Worm (Caenorhabditis elegans): ENCODE measurements around the gene str-90.
A peak's percentile ranks its signal among the peaks of the same experiment; 100 is the strongest.

str-90 gene

DNA sequence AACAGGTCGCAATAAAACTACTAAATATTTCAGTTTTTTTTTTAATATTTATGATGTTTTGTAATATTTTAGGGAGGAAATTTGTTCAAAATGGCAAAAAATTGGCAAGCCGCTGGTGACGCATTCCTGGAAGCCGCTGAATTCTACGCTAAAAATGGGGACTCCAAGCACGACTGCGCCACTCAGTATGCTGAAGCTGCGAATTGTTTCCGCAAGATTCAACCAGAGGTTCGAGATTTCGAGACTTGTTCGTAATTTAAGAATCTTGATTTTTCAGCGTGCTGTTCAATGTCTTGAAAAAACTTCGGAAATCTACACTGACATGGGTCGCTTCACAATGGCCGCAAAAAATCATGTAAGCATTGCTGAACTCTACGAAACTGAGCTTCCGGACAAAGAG, 28.6 kb downstream of the str-90 start:
- no peak for TF ChIP-seq madf-3 (GFP tag; IDR thresholded peaks at IDR 0.05)
- TF ChIP-seq ztf-26 (tag; optimal IDR thresholded peaks at IDR 0.05), result no peak
- no peak for TF ChIP-seq nhr-120 (GFP tag; IDR thresholded peaks at IDR 0.05)
- TF ChIP-seq pbrm-1 (GFP tag; IDR thresholded peaks at IDR 0.05), result no peak
- no peak for TF ChIP-seq bed-1 (GFP tag; IDR thresholded peaks at IDR 0.05)
- no peak for TF ChIP-seq B0035.1 (tag; optimal IDR thresholded peaks at IDR 0.05)
- TF ChIP-seq ama-1 (optimal IDR thresholded peaks at IDR 0.05), result no peak
- TF ChIP-seq ama-1 (GFP tag; optimal IDR thresholded peaks at IDR 0.05), result no peak
- TF ChIP-seq mes-4 (tag; optimal IDR thresholded peaks at IDR 0.05), result no peak
- TF ChIP-seq nfyb-1 (GFP tag; IDR thresholded peaks at IDR 0.05), result 0 out of 2 replicates have a peak, but pooled peaks have one; percentile 48
- TF ChIP-seq snpc-4 (GFP tag; optimal IDR thresholded peaks at IDR 0.05), result no peak
- TF ChIP-seq snpc-4 (tag; optimal IDR thresholded peaks at IDR 0.05), result peak in 1 of 4 experiments; percentile 5
- no peak for TF ChIP-seq gei-17 (GFP tag; optimal IDR thresholded peaks at IDR 0.05)
- no peak for TF ChIP-seq hlh-12 (tag; optimal IDR thresholded peaks at IDR 0.05)
- no peak for TF ChIP-seq cebp-1 (GFP tag; IDR thresholded peaks at IDR 0.05)
- peak; percentile 9 for TF ChIP-seq cebp-1 (tag; optimal IDR thresholded peaks at IDR 0.05)
- TF ChIP-seq rcor-1 (GFP tag; IDR thresholded peaks at IDR 0.05), result no peak
- no peak for TF ChIP-seq lsl-1 (GFP tag; optimal IDR thresholded peaks at IDR 0.05)
- no peak for TF ChIP-seq repo-1 (tag; optimal IDR thresholded peaks at IDR 0.05)
- no peak for TF ChIP-seq lin-54 (GFP tag; optimal IDR thresholded peaks at IDR 0.05)
- TF ChIP-seq snpc-1.3 (tag; optimal IDR thresholded peaks at IDR 0.05; ENCODE audit: insufficient read depth), result no peak
- no peak for TF ChIP-seq sdz-38 (tag; optimal IDR thresholded peaks at IDR 0.05)
- no peak for TF ChIP-seq T26A5.8 (tag; optimal IDR thresholded peaks at IDR 0.05)
- 0 out of 2 replicates have a peak, but pooled peaks have one; percentile 3 for TF ChIP-seq hmg-1.2 (GFP tag; IDR thresholded peaks at IDR 0.05)
- TF ChIP-seq athp-1 (tag; optimal IDR thresholded peaks at IDR 0.05), result no peak
- TF ChIP-seq akir-1 (GFP tag; optimal IDR thresholded peaks at IDR 0.05), result no peak
- no peak for TF ChIP-seq hmg-20 (GFP tag; IDR thresholded peaks at IDR 0.05)
- TF ChIP-seq ekl-4 (GFP tag; IDR thresholded peaks at IDR 0.05), result no peak
- no peak for TF ChIP-seq let-526 (GFP tag; IDR thresholded peaks at IDR 0.05)
- no peak for TF ChIP-seq ceh-91 (GFP tag; IDR thresholded peaks at IDR 0.05)
- TF ChIP-seq attf-6 (GFP tag; IDR thresholded peaks at IDR 0.05), result 0 out of 2 replicates have a peak, but pooled peaks have one; percentile 33
- no peak for TF ChIP-seq tlf-1 (GFP tag; optimal IDR thresholded peaks at IDR 0.05)
- TF ChIP-seq pha-4 (tag; optimal IDR thresholded peaks at IDR 0.05), result no peak
- no peak for TF ChIP-seq aptf-3 (GFP tag; IDR thresholded peaks at IDR 0.05)
- TF ChIP-seq B0336.3 (GFP tag; IDR thresholded peaks at IDR 0.05), result peak; percentile 56; the same call in 1 of the 2 replicates
- TF ChIP-seq hsf-1 (GFP tag; IDR thresholded peaks at IDR 0.05), result 0 out of 2 replicates have a peak, but pooled peaks have one; percentile 57
- 0 out of 2 replicates have a peak, but pooled peaks have one; percentile 40 for TF ChIP-seq lin-26 (GFP tag; IDR thresholded peaks at IDR 0.05)

DNA sequence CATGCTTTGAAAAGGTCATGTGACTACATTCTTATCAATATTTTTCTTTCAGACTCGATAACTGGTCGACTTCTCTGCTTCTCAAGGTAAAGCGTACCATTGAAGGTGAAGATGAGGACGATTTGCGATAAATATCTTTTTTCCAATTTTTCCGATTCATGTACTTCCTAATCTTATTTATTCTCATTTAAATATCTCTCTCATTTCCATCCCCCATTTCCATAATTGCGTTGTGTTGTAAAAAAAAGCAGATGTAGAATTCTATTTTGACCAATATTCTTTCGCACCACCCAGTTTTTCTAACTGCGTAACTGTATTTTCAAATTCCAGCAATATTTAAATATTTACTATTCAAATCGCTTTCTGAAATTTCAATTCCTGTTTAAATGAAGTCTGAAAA, 29.9 kb downstream of the str-90 start, which contains the start of gene D1014.4:
Gene D1014.4, plus strand, starts transcription at position 301 of the 400 bp plus-strand sequence.
- no peak for TF ChIP-seq Y53F4B.3 (GFP tag; IDR thresholded peaks at IDR 0.05)
- TF ChIP-seq nhr-80 (tag; optimal IDR thresholded peaks at IDR 0.05), result peak; percentile 14

DNA sequence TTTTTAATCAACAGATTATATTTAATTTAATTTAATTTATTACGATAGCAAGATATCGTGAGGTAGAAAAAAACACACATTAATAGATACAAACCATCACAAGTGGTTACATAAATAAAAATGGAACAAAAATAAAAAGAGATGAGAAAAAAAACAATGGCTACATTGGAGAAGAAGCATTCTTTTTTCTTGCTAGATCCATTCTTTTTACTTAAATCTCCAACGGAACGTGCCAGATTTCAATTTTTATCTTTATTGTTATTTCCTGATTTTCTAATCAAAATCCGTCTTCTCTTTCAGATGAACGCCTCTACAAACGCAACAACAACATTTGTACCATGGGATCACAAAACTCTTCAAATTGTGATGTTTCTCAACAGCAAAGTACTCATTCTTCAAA, 40.5 kb downstream of the str-90 start, which contains the start of gene D1014.2:
Gene D1014.2, plus strand, starts transcription at position 301 of the 400 bp plus-strand sequence.
- TF ChIP-seq sdz-38 (tag; optimal IDR thresholded peaks at IDR 0.05) (no peak), lag-1 (GFP tag; IDR thresholded peaks at IDR 0.05) (no peak), bed-1 (GFP tag; IDR thresholded peaks at IDR 0.05) (no peak), lin-54 (GFP tag; optimal IDR thresholded peaks at IDR 0.05) (no peak), ztf-28 (GFP tag; IDR thresholded peaks at IDR 0.05) (no peak), ets-4 (GFP tag; optimal IDR thresholded peaks at IDR 0.05) (no peak), nhr-80 (tag; optimal IDR thresholded peaks at IDR 0.05) (no peak), Y56A3A.18 (GFP tag; IDR thresholded peaks at IDR 0.05) (no peak), let-526 (GFP tag; IDR thresholded peaks at IDR 0.05) (no peak), him-1 (tag; optimal IDR thresholded peaks at IDR 0.05) (no peak)
